Worm (Caenorhabditis elegans): ENCODE data around the gene C01G10.6.

DNA sequence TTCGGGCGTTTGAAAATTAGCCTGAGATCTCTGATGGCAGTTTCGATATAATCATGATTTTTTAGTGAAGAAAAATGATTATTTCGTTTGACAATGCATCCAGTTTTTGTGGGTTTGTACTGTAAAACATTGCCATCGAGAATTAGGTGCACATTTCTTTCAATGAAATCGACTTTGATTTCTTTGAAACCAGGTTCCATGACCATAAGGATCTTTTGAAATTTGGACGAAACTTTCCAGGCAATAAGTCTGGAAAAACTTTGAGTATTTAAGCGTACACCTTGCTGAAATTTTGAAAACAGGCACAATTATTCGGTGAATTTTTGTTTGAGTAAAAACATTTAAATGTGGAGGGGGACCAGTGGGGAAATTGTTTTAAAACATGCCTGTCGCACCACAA lies 35.7 kb upstream of the C01G10.6 start:
- TF ChIP-seq ama-1 (optimal IDR thresholded peaks at IDR 0.05) (no peak), nhr-11 (tag; optimal IDR thresholded peaks at IDR 0.05) (no peak), syd-9 (tag; optimal IDR thresholded peaks at IDR 0.05) (no peak), unc-86 (tag; optimal IDR thresholded peaks at IDR 0.05) (no peak), gmeb-2 (tag; optimal IDR thresholded peaks at IDR 0.05) (no peak), ztf-16 (tag; optimal IDR thresholded peaks at IDR 0.05) (no peak), hlh-30 (tag; optimal IDR thresholded peaks at IDR 0.05; ENCODE audit: insufficient read depth) (no peak), tbx-2 (tag; optimal IDR thresholded peaks at IDR 0.05) (no peak), pha-4 (tag; optimal IDR thresholded peaks at IDR 0.05) (no peak), ceh-19 (GFP tag; optimal IDR thresholded peaks at IDR 0.05) (no peak), ceh-2 (tag; optimal IDR thresholded peaks at IDR 0.05) (no peak), nfya-1 (tag; optimal IDR thresholded peaks at IDR 0.05) (no peak), zip-5 (tag; optimal IDR thresholded peaks at IDR 0.05) (no peak)
